Fruit fly (Drosophila melanogaster) whole organism, wandering third instar larva: ENCODE results near the gene CG11726.

Experiments
- CG32264 ChIP-seq: fragments of 200-800 bp; sonication (Bioruptor generic); optimal IDR thresholded peaks from 2 replicates; lab custom pipeline; 2016; ENCODE audit warnings: missing biosample characterization, missing genetic modification characterization
- CG9705 ChIP-seq: fragments of 200-800 bp; sonication (Bioruptor generic); optimal IDR thresholded peaks from 2 replicates; lab custom pipeline; 2018; ENCODE audit warnings: missing biosample characterization, mild to moderate bottlenecking, missing genetic modification characterization
- CrebA ChIP-seq: fragments of 200-800 bp; sonication (Bioruptor generic); optimal IDR thresholded peaks from 2 replicates; lab custom pipeline; 2016; ENCODE audit warnings: missing biosample characterization, mild to moderate bottlenecking, missing genetic modification characterization, borderline replicate concordance
- Dfd ChIP-seq: fragments of >200 bp; optimal IDR thresholded peaks from 2 replicates; lab custom pipeline; 2017; ENCODE audit warnings: missing biosample characterization, missing genetic modification characterization
- Dif ChIP-seq: fragments of 200-275, 200-300 bp; sonication (Bioruptor generic); optimal IDR thresholded peaks from 2 replicates; lab custom pipeline; 2018; ENCODE audit warnings: missing biosample characterization, missing genetic modification characterization; ENCODE audit not compliant: partially characterized antibody
- GATAd ChIP-seq: sonication (Bioruptor generic); optimal IDR thresholded peaks from 2 replicates; lab custom pipeline; 2016; ENCODE audit warnings: missing biosample characterization, missing genetic modification characterization
- HLH106 ChIP-seq: fragments of 200-800 bp; optimal IDR thresholded peaks from 3 replicates; lab custom pipeline; 2019; ENCODE audit warnings: missing biosample characterization, mild to moderate bottlenecking, missing genetic modification characterization, moderate library complexity
- Hnf4 ChIP-seq: fragments of 200-800 bp; sonication (Bioruptor generic); optimal IDR thresholded peaks from 2 replicates; lab custom pipeline; 2016; ENCODE audit warnings: missing biosample characterization, mild to moderate bottlenecking, missing genetic modification characterization
- Hr78 ChIP-seq: fragments of >200 bp; optimal IDR thresholded peaks from 2 replicates; lab custom pipeline; 2017; ENCODE audit warnings: missing biosample characterization, missing genetic modification characterization
- Hr83 ChIP-seq: fragments of 200-300 bp; sonication (Bioruptor generic); optimal IDR thresholded peaks from 2 replicates; lab custom pipeline; 2016; ENCODE audit warnings: missing biosample characterization, mild to moderate bottlenecking, missing genetic modification characterization, moderate library complexity; ENCODE audit not compliant: poor library complexity, severe bottlenecking
- Jra ChIP-seq: sonication (Bioruptor generic); optimal IDR thresholded peaks from 2 replicates; lab custom pipeline; 2016; ENCODE audit warnings: missing biosample characterization, missing genetic modification characterization
- Mio ChIP-seq: sonication (Bioruptor generic); optimal IDR thresholded peaks from 2 replicates; lab custom pipeline; 2016; ENCODE audit warnings: missing biosample characterization, missing genetic modification characterization
- Myc ChIP-seq: fragments of >200 bp; optimal IDR thresholded peaks from 2 replicates; lab custom pipeline; 2017
- N ChIP-seq: fragments of >200 bp; optimal IDR thresholded peaks from 2 replicates; lab custom pipeline; 2018; ENCODE audit warnings: missing biosample characterization, missing external identifiers, missing genetic modification characterization
- OdsH ChIP-seq: fragments of 200-800 bp; sonication (Bioruptor generic); optimal IDR thresholded peaks from 2 replicates; lab custom pipeline; 2016; ENCODE audit warnings: missing biosample characterization, mild to moderate bottlenecking, missing genetic modification characterization
- Rel ChIP-seq, 2 experiments: fragments of 200-800 bp; sonication (Bioruptor generic) in 1 of 2; optimal IDR thresholded peaks; 2 replicates in 1 of 2; 3 replicates in 1 of 2; lab custom pipeline; 2016 to 2019; ENCODE audit warnings: mild to moderate bottlenecking in 2 of 2, missing biosample characterization in 2 of 2, missing genetic modification characterization in 2 of 2, moderate library complexity in 1 of 2
- Sp1 ChIP-seq: fragments of 200-800 bp; sonication (Bioruptor generic); optimal IDR thresholded peaks from 3 replicates; lab custom pipeline; 2019; ENCODE audit warnings: missing biosample characterization, mild to moderate bottlenecking, missing genetic modification characterization, moderate library complexity
- Vsx2 ChIP-seq: fragments of 200-300, 225-300 bp; sonication (Bioruptor generic); optimal IDR thresholded peaks from 2 replicates; lab custom pipeline; 2018; ENCODE audit warnings: missing biosample characterization, missing genetic modification characterization; ENCODE audit not compliant: partially characterized antibody
- br ChIP-seq: fragments of 200-800 bp; sonication (Bioruptor generic); optimal IDR thresholded peaks from 2 replicates; lab custom pipeline; 2016; ENCODE audit warnings: missing biosample characterization, missing genetic modification characterization
- brk ChIP-seq: fragments of 200-800 bp; sonication (Bioruptor generic); optimal IDR thresholded peaks from 2 replicates; lab custom pipeline; 2016; ENCODE audit warnings: missing biosample characterization, mild to moderate bottlenecking, missing genetic modification characterization
- dl ChIP-seq, 2 experiments: fragments of 175-275, 200-275 bp in 1 of 2; fragments of 200-275 bp in 1 of 2; sonication (Bioruptor generic); optimal IDR thresholded peaks; lab custom pipeline; 2018; ENCODE audit warnings: mild to moderate bottlenecking in 2 of 2, missing biosample characterization in 2 of 2, missing genetic modification characterization in 2 of 2, moderate library complexity in 2 of 2; ENCODE audit not compliant: partially characterized antibody in 2 of 2, insufficient read depth in 1 of 2
- dmrt93B ChIP-seq: fragments of 200-800 bp; sonication (Bioruptor generic); optimal IDR thresholded peaks from 2 replicates; lab custom pipeline; 2018; ENCODE audit warnings: missing biosample characterization, mild to moderate bottlenecking, missing genetic modification characterization
- dsf ChIP-seq: sonication (Bioruptor generic); optimal IDR thresholded peaks from 2 replicates; lab custom pipeline; 2016; ENCODE audit warnings: missing biosample characterization, missing genetic modification characterization, borderline replicate concordance
- ey ChIP-seq: fragments of 200-800 bp; sonication (Bioruptor generic); optimal IDR thresholded peaks from 2 replicates; lab custom pipeline; 2016; ENCODE audit warnings: missing biosample characterization, missing genetic modification characterization
- foxo ChIP-seq, 2 experiments: fragments of 200-800 bp; sonication (Bioruptor generic); optimal IDR thresholded peaks; 2 replicates in 1 of 2; 3 replicates in 1 of 2; lab custom pipeline; 2016 to 2017; ENCODE audit warnings: missing biosample characterization in 2 of 2, missing genetic modification characterization in 2 of 2
- fru ChIP-seq: fragments of 200-800 bp; sonication (Bioruptor generic); optimal IDR thresholded peaks from 3 replicates; lab custom pipeline; 2016; ENCODE audit warnings: missing biosample characterization, mild to moderate bottlenecking, missing genetic modification characterization
- h ChIP-seq: fragments of 200-800 bp; sonication (Bioruptor generic); optimal IDR thresholded peaks from 3 replicates; lab custom pipeline; 2016; ENCODE audit warnings: missing biosample characterization, mild to moderate bottlenecking, missing genetic modification characterization
- jim ChIP-seq: fragments of 175-275, 200-325 bp; sonication (Bioruptor generic); optimal IDR thresholded peaks from 2 replicates; lab custom pipeline; 2016; ENCODE audit warnings: missing biosample characterization, mild to moderate bottlenecking, missing genetic modification characterization
- lola ChIP-seq: fragments of >200 bp; optimal IDR thresholded peaks from 2 replicates; lab custom pipeline; 2017; ENCODE audit warnings: missing biosample characterization, missing genetic modification characterization
- pan ChIP-seq: fragments of >200 bp; optimal IDR thresholded peaks from 2 replicates; lab custom pipeline; 2017
- psq ChIP-seq: fragments of 200-800 bp; sonication (Bioruptor generic); optimal IDR thresholded peaks from 3 replicates; lab custom pipeline; 2017; ENCODE audit warnings: missing biosample characterization, mild to moderate bottlenecking, missing genetic modification characterization, moderate library complexity
- rgr ChIP-seq: fragments of 200-800 bp; sonication (Bioruptor generic); optimal IDR thresholded peaks from 3 replicates; lab custom pipeline; 2016; ENCODE audit warnings: missing biosample characterization, mild to moderate bottlenecking, missing genetic modification characterization
- sage ChIP-seq: fragments of 200-800 bp; sonication (Bioruptor generic); optimal IDR thresholded peaks from 2 replicates; lab custom pipeline; 2016; ENCODE audit warnings: missing biosample characterization, mild to moderate bottlenecking, missing genetic modification characterization
- sv ChIP-seq: fragments of 200-800 bp; sonication (Bioruptor generic); optimal IDR thresholded peaks from 3 replicates; lab custom pipeline; 2016; ENCODE audit warnings: missing biosample characterization, missing genetic modification characterization
- tai ChIP-seq: sonication (Bioruptor generic); optimal IDR thresholded peaks from 2 replicates; lab custom pipeline; 2016; ENCODE audit warnings: missing biosample characterization, missing genetic modification characterization
- usp ChIP-seq: fragments of >200 bp; optimal IDR thresholded peaks from 2 replicates; lab custom pipeline; 2017; ENCODE audit warnings: missing biosample characterization, missing genetic modification characterization
- woc ChIP-seq: sonication (Bioruptor generic); optimal IDR thresholded peaks from 2 replicates; lab custom pipeline; 2016; ENCODE audit warnings: missing biosample characterization, mild to moderate bottlenecking, missing genetic modification characterization

The CG11726 gene

dm6 chr3L:11368319-11369299, 25.9 kb upstream of the CG11726 start:
- peak; percentile 61 for TF ChIP-seq rgr (GFP tag; lab: Kevin White, UChicago)
- peak; percentile 4 for TF ChIP-seq dsf (GFP tag; lab: Kevin White, UChicago)
- TF ChIP-seq usp (GFP tag; lab: Kevin White, UChicago), result no peak
- TF ChIP-seq Hnf4, result peak; percentile 47
- TF ChIP-seq Myc (lab: Kevin White, UChicago), result no peak
- TF ChIP-seq psq, result peak; percentile 65
- TF ChIP-seq brk (GFP tag; lab: Kevin White, UChicago), result no peak
- no peak for TF ChIP-seq Hr78
- peak; percentile 77 for TF ChIP-seq HLH106 (tag; lab: Kevin White, UChicago)
- TF ChIP-seq Dfd (GFP tag; lab: Kevin White, UChicago), result no peak
- no peak for TF ChIP-seq Jra (GFP tag; lab: Kevin White, UChicago)
- peak in 1 of 2 experiments; percentile 82 for TF ChIP-seq foxo (GFP tag; optimal IDR thresholded peaks at IDR 0.05; lab: Kevin White, UChicago)
- TF ChIP-seq jim (GFP tag; lab: Kevin White, UChicago), result peak; percentile 81
- peak; percentile 69 for TF ChIP-seq fru (GFP tag; lab: Kevin White, UChicago)
- TF ChIP-seq Rel (GFP tag; optimal IDR thresholded peaks at IDR 0.05; lab: Kevin White, UChicago), result peak; percentile 54
- TF ChIP-seq Rel (tag; optimal IDR thresholded peaks at IDR 0.05; lab: Kevin White, UChicago), result peak; percentile 16
- peak; percentile 64 for TF ChIP-seq h (GFP tag; lab: Kevin White, UChicago)
- TF ChIP-seq Sp1 (GFP tag; lab: Kevin White, UChicago), result peak; percentile 81
- peak in 1 of 2 experiments; percentile 13 for TF ChIP-seq dl (GFP tag; optimal IDR thresholded peaks at IDR 0.05; lab: Kevin White, UChicago; ENCODE audit: insufficient read depth in 1 of 2, partially characterized antibody in 2 of 2)
- peak; percentile 29 for TF ChIP-seq Hr83 (GFP tag; lab: Kevin White, UChicago)
- TF ChIP-seq woc (GFP tag; lab: Kevin White, UChicago), result peak; percentile 46
- TF ChIP-seq lola (GFP tag; lab: Kevin White, UChicago), result no peak
- no peak for TF ChIP-seq CG9705
- TF ChIP-seq OdsH (GFP tag; lab: Kevin White, UChicago), result peak; percentile 64
- peak; percentile 76 for TF ChIP-seq dmrt93B (GFP tag; lab: Kevin White, UChicago)
- TF ChIP-seq Dif (GFP tag; lab: Kevin White, UChicago), result peak; percentile 61
- TF ChIP-seq CG32264 (GFP tag; lab: Kevin White, UChicago), result no peak
- TF ChIP-seq sv (GFP tag; lab: Kevin White, UChicago), result no peak
- TF ChIP-seq Vsx2 (GFP tag; lab: Kevin White, UChicago), result peak; percentile 46
- peak; percentile 67 for TF ChIP-seq br (GFP tag; lab: Kevin White, UChicago)
- peak; percentile 63 for TF ChIP-seq ey (GFP tag; lab: Kevin White, UChicago)
- peak; percentile 96 for TF ChIP-seq CrebA (GFP tag; lab: Kevin White, UChicago)

- TF ChIP-seq Rel (GFP tag; optimal IDR thresholded peaks at IDR 0.05; lab: Kevin White, UChicago), result peak; percentile 43
- peak; percentile 19 for TF ChIP-seq Rel (tag; optimal IDR thresholded peaks at IDR 0.05; lab: Kevin White, UChicago)
- TF ChIP-seq CG32264 (GFP tag; lab: Kevin White, UChicago), result no peak
- peak; percentile 21 for TF ChIP-seq br (GFP tag; lab: Kevin White, UChicago)
- no peak for TF ChIP-seq Myc (lab: Kevin White, UChicago)
- no peak for TF ChIP-seq usp (GFP tag; lab: Kevin White, UChicago)
- no peak for TF ChIP-seq brk (GFP tag; lab: Kevin White, UChicago)
- TF ChIP-seq CrebA (GFP tag; lab: Kevin White, UChicago), result peak; percentile 66
- TF ChIP-seq HLH106 (tag; lab: Kevin White, UChicago), result peak; percentile 81
- peak; percentile 73 for TF ChIP-seq fru (GFP tag; lab: Kevin White, UChicago)
- no peak for TF ChIP-seq Dfd (GFP tag; lab: Kevin White, UChicago)
- no peak for TF ChIP-seq sv (GFP tag; lab: Kevin White, UChicago)
- no peak for TF ChIP-seq GATAd (GFP tag; lab: Kevin White, UChicago)
- TF ChIP-seq woc (GFP tag; lab: Kevin White, UChicago), result peak; percentile 72
- peak; percentile 50 for TF ChIP-seq dmrt93B (GFP tag; lab: Kevin White, UChicago)
- no peak for TF ChIP-seq Mio (GFP tag; lab: Kevin White, UChicago)
- TF ChIP-seq Hnf4, result peak; percentile 48
- TF ChIP-seq sage, result peak; percentile 63
- TF ChIP-seq psq, result peak; percentile 59
- peak; percentile 32 for TF ChIP-seq tai
- peak; percentile 40 for TF ChIP-seq Hr83 (GFP tag; lab: Kevin White, UChicago)
- no peak for TF ChIP-seq pan (lab: Kevin White, UChicago)
- no peak for TF ChIP-seq N (GFP tag; lab: Kevin White, UChicago)
- TF ChIP-seq ey (GFP tag; lab: Kevin White, UChicago), result peak; percentile 23
- TF ChIP-seq Hr78, result no peak
- peak; percentile 74 for TF ChIP-seq Sp1 (GFP tag; lab: Kevin White, UChicago)
- peak in 1 of 2 experiments; percentile 69 for TF ChIP-seq foxo (GFP tag; optimal IDR thresholded peaks at IDR 0.05; lab: Kevin White, UChicago)
- TF ChIP-seq h (GFP tag; lab: Kevin White, UChicago), result peak; percentile 77
- TF ChIP-seq Dif (GFP tag; lab: Kevin White, UChicago), result peak; percentile 24
- peak; percentile 51 for TF ChIP-seq rgr (GFP tag; lab: Kevin White, UChicago)
- no peak for TF ChIP-seq jim (GFP tag; lab: Kevin White, UChicago)
- no peak for TF ChIP-seq Jra (GFP tag; lab: Kevin White, UChicago)
- TF ChIP-seq dsf (GFP tag; lab: Kevin White, UChicago), result no peak
- TF ChIP-seq OdsH (GFP tag; lab: Kevin White, UChicago), result peak; percentile 60
- no peak for TF ChIP-seq lola (GFP tag; lab: Kevin White, UChicago)
Measured at dm6 chr3L:11369778-11370684, 24.5 kb upstream of the CG11726 start.
